Worm (Caenorhabditis elegans): ENCODE data around the gene acs-6.
A peak's percentile ranks its signal among the peaks of the same experiment; 100 is the strongest.

The acs-6 gene

DNA sequence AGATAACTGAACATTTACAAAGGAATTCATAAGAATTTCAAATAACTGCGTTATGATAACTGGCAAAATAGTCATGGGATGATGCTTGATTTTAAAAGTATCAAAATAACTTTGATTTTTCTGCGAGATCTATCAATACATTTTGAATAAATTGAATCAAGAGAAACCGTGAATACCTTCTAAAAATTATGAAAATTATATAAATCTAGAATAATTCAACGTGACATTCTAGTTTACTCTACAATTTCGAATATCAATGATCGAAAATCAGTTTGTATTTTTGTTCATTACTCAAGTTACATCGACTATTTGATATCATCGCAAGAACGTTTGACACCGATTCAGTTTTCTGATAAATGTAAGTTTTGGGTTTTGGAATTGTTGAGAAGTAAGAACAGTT lies at the start of gene acs-6:
Gene acs-6, plus strand, starts transcription at position 301 of the 400 bp plus-strand sequence.
- TF ChIP-seq elt-1 (tag; optimal IDR thresholded peaks at IDR 0.05): no peak
- no peak for TF ChIP-seq nhr-77 (tag; optimal IDR thresholded peaks at IDR 0.05)
- no peak for TF ChIP-seq ceh-16 (tag; optimal IDR thresholded peaks at IDR 0.05)
- TF ChIP-seq lin-13 (GFP tag; optimal IDR thresholded peaks at IDR 0.05): no peak
- no peak for TF ChIP-seq nhr-129 (tag; optimal IDR thresholded peaks at IDR 0.05)
- no peak for TF ChIP-seq alr-1 (tag; optimal IDR thresholded peaks at IDR 0.05)
- TF ChIP-seq ztf-1 (GFP tag; conservative IDR thresholded peaks at IDR 0.05): no peak
- no peak for TF ChIP-seq C34F6.9 (tag; optimal IDR thresholded peaks at IDR 0.05)
- no peak for TF ChIP-seq mab-5 (tag; optimal IDR thresholded peaks at IDR 0.05)
- TF ChIP-seq ama-1 (optimal IDR thresholded peaks at IDR 0.05): no peak
- TF ChIP-seq aly-2 (tag; optimal IDR thresholded peaks at IDR 0.05): no peak
- no peak for TF ChIP-seq ZK546.5 (tag; optimal IDR thresholded peaks at IDR 0.05)
- TF ChIP-seq unc-55 (GFP tag; optimal IDR thresholded peaks at IDR 0.05): no peak
- TF ChIP-seq lsy-2 (tag; optimal IDR thresholded peaks at IDR 0.05): no peak
- no peak for TF ChIP-seq sma-9 (GFP tag; optimal IDR thresholded peaks at IDR 0.05)
- TF ChIP-seq sma-9 (tag; optimal IDR thresholded peaks at IDR 0.05): no peak
- TF ChIP-seq nhr-237 (tag; optimal IDR thresholded peaks at IDR 0.05): no peak
- no peak for TF ChIP-seq mbf-1 (tag; optimal IDR thresholded peaks at IDR 0.05)
- TF ChIP-seq elt-3 (tag; optimal IDR thresholded peaks at IDR 0.05): no peak
- TF ChIP-seq zag-1 (tag; optimal IDR thresholded peaks at IDR 0.05): no peak
- TF ChIP-seq ceh-82 (tag; optimal IDR thresholded peaks at IDR 0.05): no peak

- no peak for TF ChIP-seq egl-27 (tag; optimal IDR thresholded peaks at IDR 0.05)
- no peak for TF ChIP-seq nhr-23 (tag; optimal IDR thresholded peaks at IDR 0.05)
- TF ChIP-seq lsy-2 (tag; optimal IDR thresholded peaks at IDR 0.05): no peak
- TF ChIP-seq nhr-237 (tag; optimal IDR thresholded peaks at IDR 0.05): no peak
- TF ChIP-seq F13H6.1 (tag; optimal IDR thresholded peaks at IDR 0.05): no peak
- no peak for TF ChIP-seq crh-2 (tag; optimal IDR thresholded peaks at IDR 0.05)
- no peak for TF ChIP-seq ceh-82 (tag; optimal IDR thresholded peaks at IDR 0.05)
- TF ChIP-seq gmeb-1 (tag; optimal IDR thresholded peaks at IDR 0.05): no peak
- TF ChIP-seq mdl-1 (tag; optimal IDR thresholded peaks at IDR 0.05): no peak
- no peak for TF ChIP-seq ztf-4 (tag; optimal IDR thresholded peaks at IDR 0.05)
- no peak for TF ChIP-seq ZK546.5 (tag; optimal IDR thresholded peaks at IDR 0.05)
- TF ChIP-seq nhr-11 (tag; optimal IDR thresholded peaks at IDR 0.05): no peak
- TF ChIP-seq ceh-16 (tag; optimal IDR thresholded peaks at IDR 0.05): no peak
Observed at ce11 chrII:7012592-7012991, 49.2 kb upstream of the acs-6 start, which contains the start of gene sqv-7. Gene sqv-7, minus strand, starts transcription at chrII:7012692.

- TF ChIP-seq nhr-237 (tag; optimal IDR thresholded peaks at IDR 0.05) (no peak), nhr-25 (tag; optimal IDR thresholded peaks at IDR 0.05) (peak; percentile 65), ZK546.5 (tag; optimal IDR thresholded peaks at IDR 0.05) (no peak), F13H6.1 (tag; optimal IDR thresholded peaks at IDR 0.05) (peak; percentile 60), ama-1 (optimal IDR thresholded peaks at IDR 0.05) (no peak), sma-9 (GFP tag; optimal IDR thresholded peaks at IDR 0.05) (peak; percentile 36), sma-9 (tag; optimal IDR thresholded peaks at IDR 0.05) (no peak), lin-11 (tag; optimal IDR thresholded peaks at IDR 0.05) (no peak), ztf-11 (tag; optimal IDR thresholded peaks at IDR 0.05) (no peak), gmeb-1 (tag; optimal IDR thresholded peaks at IDR 0.05) (peak; percentile 57), lin-13 (GFP tag; optimal IDR thresholded peaks at IDR 0.05) (peak; percentile 35), unc-55 (GFP tag; optimal IDR thresholded peaks at IDR 0.05) (peak; percentile 65), nhr-6 (tag; optimal IDR thresholded peaks at IDR 0.05) (no peak), mdl-1 (tag; optimal IDR thresholded peaks at IDR 0.05) (peak in 1 of 2 experiments; percentile 3), mbf-1 (tag; optimal IDR thresholded peaks at IDR 0.05) (no peak), elt-3 (tag; optimal IDR thresholded peaks at IDR 0.05) (no peak), nhr-21 (tag; optimal IDR thresholded peaks at IDR 0.05) (no peak), crh-2 (tag; optimal IDR thresholded peaks at IDR 0.05) (peak; percentile 88), lsy-2 (tag; optimal IDR thresholded peaks at IDR 0.05) (peak; percentile 60 to 85), ceh-82 (tag; optimal IDR thresholded peaks at IDR 0.05) (no peak), nhr-129 (tag; optimal IDR thresholded peaks at IDR 0.05) (peak; percentile 69), skn-1 (tag; optimal IDR thresholded peaks at IDR 0.05) (no peak), unc-62 (GFP tag; optimal IDR thresholded peaks at IDR 0.05) (no peak), ztf-1 (GFP tag; conservative IDR thresholded peaks at IDR 0.05) (no peak), sma-3 (GFP tag; optimal IDR thresholded peaks at IDR 0.05) (peak; percentile 14), lin-39 (tag; optimal IDR thresholded peaks at IDR 0.05) (no peak), nhr-11 (tag; optimal IDR thresholded peaks at IDR 0.05) (no peak), egl-27 (tag; optimal IDR thresholded peaks at IDR 0.05) (peak; percentile 38), fos-1 (tag; optimal IDR thresholded peaks at IDR 0.05) (peak; percentile 51), C34F6.9 (tag; optimal IDR thresholded peaks at IDR 0.05) (peak; percentile 66), nhr-23 (tag; optimal IDR thresholded peaks at IDR 0.05) (no peak), unc-39 (tag; optimal IDR thresholded peaks at IDR 0.05) (no peak), mab-5 (tag; optimal IDR thresholded peaks at IDR 0.05) (peak; percentile 28), ztf-4 (tag; optimal IDR thresholded peaks at IDR 0.05) (no peak)
Observed at ce11 chrII:7022370-7023001, 39.3 kb upstream of the acs-6 start, which contains the start of the genes lst-6 and lst-5. Gene lst-6, minus strand, starts transcription at chrII:7022509. Gene lst-5, plus strand, starts transcription at chrII:7022913.
